Fruit fly (Drosophila melanogaster): Measurements from ENCODE around the gene ND-15.

The ND-15 gene

DNA sequence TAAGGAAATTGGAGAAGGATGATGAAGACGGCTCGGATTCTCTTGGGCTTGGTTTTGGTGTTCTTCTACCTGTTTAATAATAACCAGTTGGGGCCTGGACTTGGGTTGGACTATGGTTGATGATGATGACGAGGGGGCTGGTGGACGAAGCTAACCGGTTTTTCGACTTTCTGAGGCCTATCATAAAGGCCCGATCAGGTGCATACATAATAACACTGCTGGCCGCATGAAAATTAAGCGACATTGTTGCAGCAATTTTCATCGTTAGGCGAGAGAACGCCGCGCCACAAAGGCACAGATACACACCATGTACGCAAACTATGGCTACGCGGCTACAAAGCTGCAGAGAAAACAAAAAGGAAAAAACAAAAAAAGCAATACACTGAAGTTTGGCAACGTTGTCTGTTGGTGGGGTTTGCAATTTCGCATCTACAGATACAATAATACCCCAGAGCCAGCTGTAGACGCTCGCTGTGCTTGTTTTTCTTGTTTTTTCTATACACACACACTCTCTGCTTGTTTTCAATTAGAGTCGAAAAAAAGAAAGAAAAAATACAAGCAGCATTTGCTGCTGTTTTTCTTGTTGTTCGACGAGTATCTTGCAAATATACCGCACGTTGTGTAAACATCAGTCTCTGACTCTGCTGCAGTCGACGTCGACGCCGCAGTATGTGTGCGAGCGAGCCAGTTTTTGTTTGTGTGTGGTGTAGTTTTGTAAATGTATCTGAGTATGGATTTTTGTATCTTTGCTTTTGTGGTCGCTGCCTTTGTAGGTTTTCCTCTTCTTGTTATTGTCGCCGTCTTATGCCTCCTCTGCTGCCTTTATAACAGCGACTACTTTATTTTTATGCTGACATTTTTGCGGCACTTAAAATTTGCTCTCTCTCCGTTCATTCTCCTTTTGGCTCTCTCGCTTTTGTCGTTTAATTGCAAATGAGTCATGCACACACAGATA is 51.9 kb downstream of the ND-15 start (continued):
- TF ChIP-seq rib (GFP tag; IDR thresholded peaks at IDR 0.05), result no peak
- TF ChIP-seq Atf-2 (GFP tag; optimal IDR thresholded peaks at IDR 0.05), result peak; percentile 37
- TF ChIP-seq fru (optimal IDR thresholded peaks at IDR 0.05), result no peak
- TF ChIP-seq nau (GFP tag; optimal IDR thresholded peaks at IDR 0.05), result peak; percentile 91
- TF ChIP-seq CG16815 (GFP tag; optimal IDR thresholded peaks at IDR 0.05), result no peak
- no peak for TF ChIP-seq Ets97D (GFP tag; optimal IDR thresholded peaks at IDR 0.05)
- no peak for TF ChIP-seq CG9609 (GFP tag; optimal IDR thresholded peaks at IDR 0.05)
- TF ChIP-seq ase (GFP tag; IDR thresholded peaks at IDR 0.05), result no peak
- peak; percentile 43 for TF ChIP-seq CG18764 (GFP tag; optimal IDR thresholded peaks at IDR 0.05)
- TF ChIP-seq slbo (GFP tag; IDR thresholded peaks at IDR 0.05), result no peak
- no peak for TF ChIP-seq Elba2 (GFP tag; optimal IDR thresholded peaks at IDR 0.05)
- no peak for TF ChIP-seq fu2 (GFP tag; optimal IDR thresholded peaks at IDR 0.05)
- TF ChIP-seq caup (GFP tag; optimal IDR thresholded peaks at IDR 0.05; ENCODE audit: severe bottlenecking), result peak; percentile 92
- no peak for TF ChIP-seq pzg (GFP tag; optimal IDR thresholded peaks at IDR 0.05)
- TF ChIP-seq CG18476 (GFP tag; optimal IDR thresholded peaks at IDR 0.05), result no peak
- TF ChIP-seq CG4328 (GFP tag; optimal IDR thresholded peaks at IDR 0.05), result peak; percentile 90
- TF ChIP-seq Hr51 (GFP tag; optimal IDR thresholded peaks at IDR 0.05), result peak; percentile 58 to 63
- TF ChIP-seq lbe (GFP tag; optimal IDR thresholded peaks at IDR 0.05), result peak; percentile 96
- no peak for TF ChIP-seq CG4730 (GFP tag; IDR thresholded peaks at IDR 0.05)
- TF ChIP-seq lab (GFP tag; optimal IDR thresholded peaks at IDR 0.05), result peak; percentile 95
- peak; percentile 2 for TF ChIP-seq Dad (GFP tag; optimal IDR thresholded peaks at IDR 0.05)
- peak; percentile 80 for TF ChIP-seq CG7556 (GFP tag; optimal IDR thresholded peaks at IDR 0.05)
- TF ChIP-seq insv (GFP tag; optimal IDR thresholded peaks at IDR 0.05), result peak in 1 of 2 experiments; percentile 72
- no peak for TF ChIP-seq pita (GFP tag; optimal IDR thresholded peaks at IDR 0.05)
- peak; percentile 36 for TF ChIP-seq sima (GFP tag; optimal IDR thresholded peaks at IDR 0.05)
- TF ChIP-seq Hey (tag; optimal IDR thresholded peaks at IDR 0.05), result peak; percentile 82
- TF ChIP-seq CG16863 (GFP tag; optimal IDR thresholded peaks at IDR 0.05), result peak; percentile 68
- peak; percentile 61 for TF ChIP-seq CG2712 (tag; optimal IDR thresholded peaks at IDR 0.05)
- no peak for TF ChIP-seq Nf-YA (GFP tag; IDR thresholded peaks at IDR 0.05)
- peak; percentile 59 for TF ChIP-seq CG1647 (GFP tag; optimal IDR thresholded peaks at IDR 0.05)
- peak; percentile 62 for TF ChIP-seq bab2 (GFP tag; optimal IDR thresholded peaks at IDR 0.05)
- TF ChIP-seq fd3F (GFP tag; optimal IDR thresholded peaks at IDR 0.05), result peak; percentile 63
- no peak for TF ChIP-seq B-H1 (GFP tag; IDR thresholded peaks at IDR 0.05)
- TF ChIP-seq ap (GFP tag; IDR thresholded peaks at IDR 0.05), result no peak
- TF ChIP-seq CG3995 (GFP tag; optimal IDR thresholded peaks at IDR 0.05), result peak; percentile 38
- no peak for TF ChIP-seq emc (GFP tag; optimal IDR thresholded peaks at IDR 0.05)
- no peak for TF ChIP-seq HLH4C (GFP tag; IDR thresholded peaks at IDR 0.05; ENCODE audit: partially characterized antibody)
- TF ChIP-seq CG11085 (GFP tag; IDR thresholded peaks at IDR 0.05), result no peak
- TF ChIP-seq wdn (GFP tag; IDR thresholded peaks at IDR 0.05), result no peak
- TF ChIP-seq CG15696 (tag; optimal IDR thresholded peaks at IDR 0.05), result peak; percentile 69
- no peak for TF ChIP-seq CG7928 (GFP tag; optimal IDR thresholded peaks at IDR 0.05)
- TF ChIP-seq ab (GFP tag; optimal IDR thresholded peaks at IDR 0.05), result peak; percentile 47
- peak; percentile 97 for TF ChIP-seq CG10543 (GFP tag; optimal IDR thresholded peaks at IDR 0.05)
- TF ChIP-seq yki (optimal IDR thresholded peaks at IDR 0.05), result no peak
- no peak for TF ChIP-seq GATAe (GFP tag; conservative IDR thresholded peaks at IDR 0.05)
- peak; percentile 55 for TF ChIP-seq zen (tag; optimal IDR thresholded peaks at IDR 0.05)
- no peak for TF ChIP-seq CG8290 (GFP tag; optimal IDR thresholded peaks at IDR 0.05)
- TF ChIP-seq CG8290 (tag; optimal IDR thresholded peaks at IDR 0.05), result peak; percentile 28 to 68
- peak; percentile 55 for TF ChIP-seq btn (GFP tag; optimal IDR thresholded peaks at IDR 0.05)
- no peak for TF ChIP-seq hb (GFP tag; IDR thresholded peaks at IDR 0.05; ENCODE audit: partially characterized antibody)
